Worm (Caenorhabditis elegans) whole organism, L4 larva: ENCODE data around the gene C29F4.3.

Experiments used
- D1046.2 ChIP-seq: fragments of 200-800 bp; sonication (Bioruptor generic); IDR thresholded peaks from 2 replicates; pipeline ENCODE4 v1.3.6; 2022; ENCODE audit warnings: missing genetic modification characterization, missing compliant biosample characterization
- F26F4.8 ChIP-seq: fragments of 200-800 bp; sonication (Bioruptor generic); conservative IDR thresholded peaks from 2 replicates; pipeline ENCODE4 v1.3.6; 2022; ENCODE audit warnings: missing genetic modification characterization, missing compliant biosample characterization
- F37D6.2 ChIP-seq: sonication (generic microtip); optimal IDR thresholded peaks from 2 replicates; lab custom pipeline; 2016; ENCODE audit warnings: mild to moderate bottlenecking, missing genetic modification characterization, missing compliant biosample characterization
- F49E8.2 ChIP-seq: sonication (generic microtip); optimal IDR thresholded peaks from 2 replicates; lab custom pipeline; 2016; ENCODE audit warnings: missing compliant biosample characterization, mild to moderate bottlenecking, missing genetic modification characterization, borderline replicate concordance
- T20F7.1 ChIP-seq: fragments of 200-800 bp; sonication (Bioruptor generic); optimal IDR thresholded peaks from 2 replicates; lab custom pipeline; 2018; ENCODE audit warnings: mild to moderate bottlenecking, missing genetic modification characterization, missing compliant biosample characterization
- T26A8.4 ChIP-seq: fragments of 200-800 bp; sonication (Bioruptor generic); IDR thresholded peaks from 2 replicates; pipeline ENCODE4 v1.3.6; 2022; ENCODE audit warnings: missing genetic modification characterization, missing compliant biosample characterization
- Y48G9A.11 ChIP-seq: fragments of 200-800 bp; sonication (Bioruptor generic); IDR thresholded peaks from 2 replicates; pipeline ENCODE4 v1.3.6; 2022; ENCODE audit warnings: missing genetic modification reagents, missing genetic modification characterization, missing compliant biosample characterization
- Y5F2A.4 ChIP-seq: fragments of 200-800 bp; sonication (Bioruptor generic); optimal IDR thresholded peaks from 2 replicates; lab custom pipeline; 2018; ENCODE audit warnings: mild to moderate bottlenecking, missing genetic modification characterization, missing compliant biosample characterization
- aha-1 ChIP-seq: fragments of 150-350 bp; peaks from one replicate; lab custom pipeline; 2014; ENCODE audit warnings: missing biosample characterization, missing genetic modification characterization
- ama-1 ChIP-seq: fragments of 150-350 bp; optimal IDR thresholded peaks from 2 replicates; lab custom pipeline; 2014; ENCODE audit warnings: inconsistent platforms, mixed read lengths
- arid-1 ChIP-seq: fragments of 200-800 bp; sonication (Bioruptor generic); conservative IDR thresholded peaks from 2 replicates; pipeline ENCODE4 v1.3.6; 2022; ENCODE audit warnings: missing genetic modification reagents, missing genetic modification characterization, missing compliant biosample characterization
- ceh-20 ChIP-seq: fragments of 200-800 bp; sonication (Bioruptor generic); IDR thresholded peaks from 2 replicates; pipeline ENCODE4 v1.3.6; 2022; ENCODE audit warnings: missing genetic modification reagents, missing genetic modification characterization, missing compliant biosample characterization
- daf-12 ChIP-seq: fragments of 150-350 bp; optimal IDR thresholded peaks from 2 replicates; lab custom pipeline; 2014; ENCODE audit warnings: missing biosample characterization, missing genetic modification reagents, missing genetic modification characterization
- daf-8 ChIP-seq: fragments of 200-800 bp; sonication (Bioruptor generic); IDR thresholded peaks from 2 replicates; pipeline ENCODE4 v1.3.6; 2022; ENCODE audit warnings: missing genetic modification characterization, missing compliant biosample characterization
- dmd-8 ChIP-seq: fragments of 200-800 bp; sonication (Bioruptor generic); IDR thresholded peaks from 2 replicates; pipeline ENCODE4 v1.3.6; 2022; ENCODE audit warnings: missing genetic modification characterization, missing compliant biosample characterization
- egl-43 ChIP-seq: fragments of 200-800 bp; sonication (Bioruptor generic); IDR thresholded peaks from 2 replicates; pipeline ENCODE4 v1.3.6; 2022; ENCODE audit warnings: missing genetic modification reagents, missing genetic modification characterization, missing compliant biosample characterization
- fos-1 ChIP-seq: fragments of 150-350 bp; optimal IDR thresholded peaks from 2 replicates; lab custom pipeline; 2014; ENCODE audit warnings: missing biosample characterization, missing genetic modification characterization
- gei-8 ChIP-seq: fragments of 200-800 bp; sonication (Bioruptor generic); optimal IDR thresholded peaks from 2 replicates; lab custom pipeline; 2018; ENCODE audit warnings: mild to moderate bottlenecking, missing genetic modification characterization, missing compliant biosample characterization
- lin-13 ChIP-seq: fragments of 150-350 bp; optimal IDR thresholded peaks from 2 replicates; lab custom pipeline; 2014; ENCODE audit warnings: missing biosample characterization, missing genetic modification reagents, missing genetic modification characterization
- lin-15B ChIP-seq: fragments of 150-350 bp; sonication (generic microtip); optimal IDR thresholded peaks from 3 replicates; lab custom pipeline; 2014; ENCODE audit warnings: missing biosample characterization, missing genetic modification characterization
- lin-29 ChIP-seq: fragments of 200-800 bp; sonication (Bioruptor generic); IDR thresholded peaks from 2 replicates; pipeline ENCODE4 v1.3.6; 2022; ENCODE audit warnings: missing genetic modification reagents, missing genetic modification characterization, missing compliant biosample characterization
- mdt-29 ChIP-seq: fragments of 200-800 bp; sonication (Bioruptor generic); IDR thresholded peaks from 2 replicates; pipeline ENCODE4 v1.3.6; 2022; ENCODE audit warnings: missing genetic modification reagents, missing genetic modification characterization, missing compliant biosample characterization
- mes-2 ChIP-seq: sonication (generic microtip); optimal IDR thresholded peaks from 2 replicates; lab custom pipeline; 2016; ENCODE audit warnings: missing genotype, mild to moderate bottlenecking, missing genetic modification characterization, missing compliant biosample characterization; ENCODE audit not compliant: poor library complexity, severe bottlenecking
- mxl-2 ChIP-seq: fragments of 200-800 bp; sonication (Bioruptor generic); conservative IDR thresholded peaks from 2 replicates; pipeline ENCODE4 v1.3.6; 2022; ENCODE audit warnings: missing genetic modification reagents, missing genetic modification characterization, missing compliant biosample characterization
- mxl-3 ChIP-seq: fragments of 200-800 bp; sonication (Bioruptor generic); optimal IDR thresholded peaks from 2 replicates; lab custom pipeline; 2018; ENCODE audit warnings: mild to moderate bottlenecking, missing genetic modification characterization, missing compliant biosample characterization
- nhr-28 ChIP-seq: fragments of 150-350 bp; optimal IDR thresholded peaks from 2 replicates; lab custom pipeline; 2014; ENCODE audit warnings: missing biosample characterization, missing genetic modification characterization
- nhr-6 ChIP-seq: fragments of 150-350 bp; optimal IDR thresholded peaks from 2 replicates; lab custom pipeline; 2014; ENCODE audit warnings: missing biosample characterization, missing genetic modification characterization
- nhr-77 ChIP-seq: fragments of 150-350 bp; optimal IDR thresholded peaks from 2 replicates; lab custom pipeline; 2014; ENCODE audit warnings: missing biosample characterization, missing genetic modification characterization
- pha-4 ChIP-seq, 2 experiments: fragments of 150-350 bp in 1 of 2; fragments of 200-800 bp in 1 of 2; sonication (Bioruptor generic) in 1 of 2; IDR thresholded peaks in 1 of 2; optimal IDR thresholded peaks in 1 of 2; 2 replicates each; pipeline versions ENCODE4 v1.3.6 to Lab custom; 2014 to 2022; ENCODE audit warnings: missing genetic modification characterization in 2 of 2, missing genetic modification reagents in 2 of 2, missing biosample characterization in 1 of 2, missing compliant biosample characterization in 1 of 2
- saeg-2 ChIP-seq: fragments of 200-800 bp; sonication (Bioruptor generic); IDR thresholded peaks from 2 replicates; pipeline ENCODE4 v1.3.6; 2022; ENCODE audit warnings: missing genetic modification reagents, missing genetic modification characterization, missing compliant biosample characterization
- sdz-12 ChIP-seq: fragments of 200-800 bp; sonication (Bioruptor generic); optimal IDR thresholded peaks from 2 replicates; lab custom pipeline; 2018; ENCODE audit warnings: mild to moderate bottlenecking, missing genetic modification characterization, missing compliant biosample characterization
- snpc-1.2 ChIP-seq: fragments of 200-800 bp; sonication (Bioruptor generic); IDR thresholded peaks from 2 replicates; pipeline ENCODE4 v1.3.6; 2022; ENCODE audit warnings: missing genetic modification reagents, missing genetic modification characterization, missing compliant biosample characterization
- tra-1 ChIP-seq: fragments of 200-800 bp; sonication (Bioruptor generic); IDR thresholded peaks from 2 replicates; pipeline ENCODE4 v1.3.6; 2022; ENCODE audit warnings: missing genetic modification reagents, missing genetic modification characterization, missing compliant biosample characterization
- unc-62 ChIP-seq, 3 experiments: fragments of 150-350 bp in 1 of 3; sonication (generic microtip); optimal IDR thresholded peaks in 2 of 3; peaks in 1 of 3; 1 replicate in 1 of 3; 2 replicates in 2 of 3; lab custom pipeline; 2014 to 2017; ENCODE audit warnings: missing biosample characterization in 3 of 3, missing genetic modification characterization in 3 of 3, missing genetic modification reagents in 3 of 3, missing genotype in 1 of 3
- zag-1 ChIP-seq: fragments of 150-350 bp; optimal IDR thresholded peaks from 2 replicates; lab custom pipeline; 2014; ENCODE audit warnings: missing biosample characterization, missing genetic modification characterization
- zfp-2 ChIP-seq: sonication (generic microtip); optimal IDR thresholded peaks from 2 replicates; lab custom pipeline; 2016; ENCODE audit warnings: mild to moderate bottlenecking, missing genetic modification characterization, missing compliant biosample characterization
- zip-2 ChIP-seq: fragments of 150-350 bp; optimal IDR thresholded peaks from 2 replicates; lab custom pipeline; 2014; ENCODE audit warnings: missing biosample characterization, missing genetic modification characterization
- ztf-11 ChIP-seq: fragments of 150-350 bp; optimal IDR thresholded peaks from 2 replicates; lab custom pipeline; 2014; ENCODE audit warnings: missing biosample characterization, missing genetic modification characterization
- ztf-7 ChIP-seq: fragments of 150-350 bp; optimal IDR thresholded peaks from 2 replicates; lab custom pipeline; 2014; ENCODE audit warnings: missing biosample characterization, missing genetic modification characterization

The C29F4.3 gene

DNA sequence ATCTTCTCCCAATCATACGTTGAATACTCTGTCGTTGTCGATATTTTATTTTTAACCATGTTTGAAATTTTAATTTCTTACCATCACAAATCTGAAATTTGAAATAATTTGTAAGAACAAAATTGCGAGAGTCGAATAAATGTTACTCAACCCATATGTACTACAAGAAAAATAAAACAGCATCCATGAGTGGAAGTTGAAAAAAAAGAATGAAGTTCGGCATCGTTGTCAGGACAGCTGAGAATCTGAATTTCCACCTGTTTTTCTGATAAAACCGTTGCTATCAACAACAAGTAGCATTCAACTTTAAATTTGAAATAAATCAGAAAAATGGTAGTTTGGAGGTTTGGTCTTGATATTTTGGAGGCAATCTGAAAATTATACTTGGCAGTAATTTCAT is at the start of gene C29F4.3:
Gene C29F4.3 (minus strand): TSS at position 101 of the 400 bp plus-strand sequence.
- no peak for TF ChIP-seq ztf-11 (tag; lab: Kevin White, UChicago)
- TF ChIP-seq F26F4.8 (GFP tag; lab: Robert Waterston, UW), result no peak
- TF ChIP-seq F49E8.2 (tag; lab: Kevin White, UChicago), result no peak
- no peak for TF ChIP-seq ceh-20
- no peak for TF ChIP-seq aha-1 (tag; lab: Kevin White, UChicago)
- TF ChIP-seq mxl-2, result no peak
- no peak for TF ChIP-seq F37D6.2 (tag; lab: Kevin White, UChicago)
- TF ChIP-seq unc-62 (GFP tag; optimal IDR thresholded peaks at IDR 0.05 in 1 of 2; lab: Kevin White, UChicago), result no peak
- TF ChIP-seq unc-62 (tag; optimal IDR thresholded peaks at IDR 0.05; lab: Kevin White, UChicago), result no peak
- no peak for TF ChIP-seq fos-1 (tag; lab: Kevin White, UChicago)
- TF ChIP-seq lin-15B (tag; lab: Kevin White, UChicago), result no peak
- TF ChIP-seq ama-1 (lab: Kevin White, UChicago), result no peak
- TF ChIP-seq egl-43 (GFP tag; lab: Robert Waterston, UW), result no peak
- no peak for TF ChIP-seq snpc-1.2 (GFP tag; lab: Robert Waterston, UW)
- no peak for TF ChIP-seq lin-13 (GFP tag; lab: Kevin White, UChicago)
- TF ChIP-seq nhr-77 (tag; lab: Kevin White, UChicago), result no peak
- TF ChIP-seq, all 104 proteins: peak for 0

DNA sequence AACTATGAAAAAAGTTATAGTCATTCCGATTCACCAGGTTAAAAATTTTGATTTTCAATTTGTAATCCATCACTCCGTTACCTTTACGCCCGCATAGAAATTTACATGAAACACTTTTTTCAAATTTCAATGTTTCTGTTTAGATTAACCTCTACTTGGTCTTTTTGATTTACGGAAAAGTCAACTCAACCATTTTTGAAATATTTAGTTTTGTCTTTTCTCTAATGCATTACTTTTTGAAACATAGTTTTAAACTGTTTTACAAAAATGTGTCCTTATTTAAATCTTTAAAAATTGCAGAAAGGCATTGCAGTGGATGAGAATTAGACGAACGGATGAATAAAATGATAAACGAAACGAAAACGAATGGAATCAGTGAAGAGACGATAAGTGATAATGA is 49.4 kb upstream of the C29F4.3 start, which contains the start of gene gtl-2:
Gene gtl-2 (plus strand): TSS at position 301 of the 400 bp plus-strand sequence.
- no peak for TF ChIP-seq zfp-2 (tag; lab: Kevin White, UChicago)
- TF ChIP-seq T20F7.1 (GFP tag; lab: Kevin White, UChicago), result no peak

- TF ChIP-seq nhr-28 (tag; lab: Kevin White, UChicago) (no peak), mxl-3 (GFP tag; lab: Kevin White, UChicago) (no peak), Y5F2A.4 (no peak), zag-1 (tag; lab: Kevin White, UChicago) (no peak), arid-1 (GFP tag; lab: Robert Waterston, UW) (no peak), tra-1 (GFP tag; lab: Robert Waterston, UW) (no peak), lin-29 (GFP tag; lab: Robert Waterston, UW) (no peak), nhr-6 (tag; lab: Kevin White, UChicago) (no peak), D1046.2 (GFP tag; lab: Robert Waterston, UW) (no peak), saeg-2 (no peak), mdt-29 (GFP tag; lab: Robert Waterston, UW) (no peak), nhr-77 (tag; lab: Kevin White, UChicago) (no peak), T26A8.4 (no peak), daf-12 (tag; lab: Kevin White, UChicago) (no peak), zfp-2 (tag; lab: Kevin White, UChicago) (no peak), mes-2 (tag; lab: Kevin White, UChicago) (no peak), gei-8 (GFP tag; lab: Kevin White, UChicago) (no peak), dmd-8 (GFP tag; lab: Robert Waterston, UW) (no peak), zip-2 (tag; lab: Kevin White, UChicago) (no peak), mxl-2 (no peak)
- TF ChIP-seq, all 104 proteins: peak for 0
Measured at ce11 chrIV:11271262-11271661, 47.5 kb upstream of the C29F4.3 start, which contains the start of gene nhr-7. nhr-7 (minus strand) TSS chrIV:11271362.

ce11 chrIV:11269483-11269882 is 45.7 kb upstream of the C29F4.3 start:
- TF ChIP-seq Y48G9A.11 (GFP tag; lab: Robert Waterston, UW), result no peak
- no peak for TF ChIP-seq daf-8 (GFP tag; lab: Robert Waterston, UW)
- TF ChIP-seq pha-4 (GFP tag; IDR thresholded peaks at IDR 0.05; lab: Robert Waterston, UW), result no peak
- peak; percentile 61 for TF ChIP-seq pha-4 (tag; optimal IDR thresholded peaks at IDR 0.05; lab: Kevin White, UChicago)
- TF ChIP-seq dmd-8 (GFP tag; lab: Robert Waterston, UW), result no peak
- no peak for TF ChIP-seq ztf-7 (tag; lab: Kevin White, UChicago)
- TF ChIP-seq nhr-77 (tag; lab: Kevin White, UChicago), result no peak
- TF ChIP-seq sdz-12 (GFP tag; lab: Kevin White, UChicago), result no peak
